Fruit fly (Drosophila melanogaster) whole organism, embryonic: Measurements from ENCODE around the gene eIF4E5.
A peak's percentile ranks its signal among the peaks of the same experiment; 100 is the strongest.

Experiments
- BEAF-32 ChIP-seq: fragments of 200-800 bp; sonication (Bioruptor generic); optimal IDR thresholded peaks from 3 replicates; lab custom pipeline; 2017; ENCODE audit warnings: missing biosample characterization, missing genetic modification characterization, mild to moderate bottlenecking, moderate library complexity, missing genetic modification reagents
- C15 ChIP-seq: fragments of 200-800 bp; sonication (Bioruptor generic); IDR thresholded peaks from 3 replicates; pipeline ENCODE4 v1.3.6; 2022; ENCODE audit warnings: missing biosample characterization, missing genetic modification characterization
- CG10543 ChIP-seq: fragments of 200-800 bp; sonication (Bioruptor generic); optimal IDR thresholded peaks from 3 replicates; lab custom pipeline; 2017; ENCODE audit warnings: missing biosample characterization, mild to moderate bottlenecking, missing genetic modification characterization, moderate library complexity
- CG11695 ChIP-seq: fragments of 200-800 bp; sonication (Bioruptor generic); IDR thresholded peaks from 3 replicates; pipeline ENCODE4 v1.3.6; 2022; ENCODE audit warnings: missing biosample characterization, missing genetic modification characterization
- CG12219 ChIP-seq: fragments of 200-800 bp; sonication (Bioruptor generic); optimal IDR thresholded peaks from 3 replicates; lab custom pipeline; 2018; ENCODE audit warnings: missing biosample characterization, mild to moderate bottlenecking, missing genetic modification characterization
- CG12391 ChIP-seq: fragments of 200-800 bp; sonication (Bioruptor generic); optimal IDR thresholded peaks from 3 replicates; lab custom pipeline; 2018; ENCODE audit warnings: missing biosample characterization, mild to moderate bottlenecking, missing genetic modification characterization, moderate library complexity
- CG12659 ChIP-seq: fragments of 200-800 bp; sonication (Bioruptor generic); optimal IDR thresholded peaks from 3 replicates; lab custom pipeline; 2017; ENCODE audit warnings: mild to moderate bottlenecking, missing biosample characterization, missing genetic modification reagents, missing genetic modification characterization
- CG12942 ChIP-seq: fragments of 200-800 bp; sonication (Bioruptor generic); optimal IDR thresholded peaks from 3 replicates; lab custom pipeline; 2016; ENCODE audit warnings: missing biosample characterization, missing genetic modification characterization
- CG13296 ChIP-seq: fragments of 200-800 bp; sonication (Bioruptor generic); optimal IDR thresholded peaks from 3 replicates; lab custom pipeline; 2018; ENCODE audit warnings: missing biosample characterization, mild to moderate bottlenecking, missing genetic modification characterization
- CG14860 ChIP-seq: fragments of 200-800 bp; sonication (Bioruptor generic); IDR thresholded peaks from 3 replicates; pipeline ENCODE4 v1.3.6; 2022; ENCODE audit warnings: missing biosample characterization, missing genetic modification characterization; ENCODE audit not compliant: partially characterized antibody
- CG15269 ChIP-seq: fragments of 200-800 bp; sonication (Bioruptor generic); optimal IDR thresholded peaks from 2 replicates; lab custom pipeline; 2018; ENCODE audit warnings: missing biosample characterization, mild to moderate bottlenecking, missing genetic modification characterization, moderate library complexity
- CG16779 ChIP-seq: fragments of 200-800 bp; sonication (Bioruptor generic); IDR thresholded peaks from 2 replicates; pipeline ENCODE4 v1.3.6; 2022; ENCODE audit warnings: missing biosample characterization, missing genetic modification characterization
- CG18476 ChIP-seq: fragments of 200-800 bp; sonication (Bioruptor generic); optimal IDR thresholded peaks from 2 replicates; lab custom pipeline; 2016; ENCODE audit warnings: missing biosample characterization, mild to moderate bottlenecking, missing genetic modification characterization
- CG30403 ChIP-seq: fragments of 200-800 bp; sonication (Bioruptor generic); optimal IDR thresholded peaks from 3 replicates; lab custom pipeline; 2016; ENCODE audit warnings: missing biosample characterization, missing genetic modification characterization
- CG31441 ChIP-seq: fragments of 200-800 bp; sonication (Bioruptor generic); IDR thresholded peaks from 2 replicates; pipeline ENCODE4 v1.3.6; 2022; ENCODE audit warnings: missing biosample characterization, missing genetic modification characterization
- CG3281 ChIP-seq: fragments of 200-800 bp; sonication (Bioruptor generic); optimal IDR thresholded peaks from 3 replicates; lab custom pipeline; 2017; ENCODE audit warnings: missing biosample characterization, mild to moderate bottlenecking, missing genetic modification characterization
- CG34376 ChIP-seq: fragments of 200-800 bp; sonication (Bioruptor generic); optimal IDR thresholded peaks from 2 replicates; lab custom pipeline; 2018; ENCODE audit warnings: missing biosample characterization, mild to moderate bottlenecking, missing genetic modification characterization
- CG4707 ChIP-seq: fragments of 200-800 bp; sonication (Bioruptor generic); optimal IDR thresholded peaks from 2 replicates; lab custom pipeline; 2018; ENCODE audit warnings: missing biosample characterization, mild to moderate bottlenecking, missing genetic modification characterization, moderate library complexity
- CG6683 ChIP-seq: fragments of 200-800 bp; sonication (Bioruptor generic); optimal IDR thresholded peaks from 2 replicates; lab custom pipeline; 2017; ENCODE audit warnings: missing biosample characterization, mild to moderate bottlenecking, missing genetic modification characterization, missing genetic modification reagents
- CG6854 ChIP-seq: fragments of 200-800 bp; sonication (Bioruptor generic); optimal IDR thresholded peaks from 3 replicates; lab custom pipeline; 2017; ENCODE audit warnings: missing biosample characterization, mild to moderate bottlenecking, missing genetic modification characterization
- CG7745 ChIP-seq: fragments of 200-800 bp; sonication (Bioruptor generic); optimal IDR thresholded peaks from 2 replicates; lab custom pipeline; 2018; ENCODE audit warnings: missing biosample characterization, mild to moderate bottlenecking, missing genetic modification characterization, moderate library complexity
- CG8359 ChIP-seq: fragments of 200-800 bp; sonication (Bioruptor generic); optimal IDR thresholded peaks from 2 replicates; lab custom pipeline; 2017; ENCODE audit warnings: missing biosample characterization, mild to moderate bottlenecking, missing genetic modification characterization, borderline replicate concordance
- CG8924 ChIP-seq: fragments of 200-800 bp; optimal IDR thresholded peaks from 3 replicates; lab custom pipeline; 2019; ENCODE audit warnings: missing biosample characterization, mild to moderate bottlenecking, missing genetic modification characterization, moderate library complexity
- CG8944 ChIP-seq: fragments of 200-800 bp; sonication (Bioruptor generic); optimal IDR thresholded peaks from 3 replicates; lab custom pipeline; 2016; ENCODE audit warnings: missing biosample characterization, missing genetic modification characterization
- CG9609 ChIP-seq: fragments of 200-800 bp; sonication (Bioruptor generic); optimal IDR thresholded peaks from 3 replicates; lab custom pipeline; 2016; ENCODE audit warnings: missing biosample characterization, missing genetic modification characterization
- CG9727 ChIP-seq: fragments of 200-800 bp; sonication (Bioruptor generic); optimal IDR thresholded peaks from 3 replicates; lab custom pipeline; 2017; ENCODE audit warnings: missing biosample characterization, mild to moderate bottlenecking, missing genetic modification characterization
- CG9932 ChIP-seq: fragments of 200-800 bp; sonication (Bioruptor generic); IDR thresholded peaks from 2 replicates; pipeline ENCODE4 v1.3.6; 2022; ENCODE audit warnings: missing biosample characterization, missing genetic modification characterization
- CHES-1-like ChIP-seq: fragments of 200-800 bp; sonication (Bioruptor generic); optimal IDR thresholded peaks from 2 replicates; lab custom pipeline; 2016; ENCODE audit warnings: missing biosample characterization, missing genetic modification characterization
- CTCF ChIP-seq: fragments of 200-800 bp; sonication (Bioruptor generic); optimal IDR thresholded peaks from 2 replicates; lab custom pipeline; 2017; ENCODE audit warnings: missing biosample characterization, mild to moderate bottlenecking, missing genetic modification characterization, moderate library complexity
- Fer2 ChIP-seq: fragments of 200-800 bp; sonication (Bioruptor generic); optimal IDR thresholded peaks from 2 replicates; lab custom pipeline; 2018; ENCODE audit warnings: missing biosample characterization, mild to moderate bottlenecking, missing genetic modification characterization, moderate library complexity
- Hey ChIP-seq: fragments of 200-800 bp; sonication (Bioruptor generic); optimal IDR thresholded peaks from 3 replicates; lab custom pipeline; 2018; ENCODE audit warnings: missing biosample characterization, mild to moderate bottlenecking, missing genetic modification characterization
- Hmr ChIP-seq: fragments of 200-800 bp; sonication (Bioruptor generic); optimal IDR thresholded peaks from 3 replicates; lab custom pipeline; 2017; ENCODE audit warnings: mild to moderate bottlenecking, missing biosample characterization, missing genetic modification reagents, missing genetic modification characterization
- Nf-YC ChIP-seq: fragments of 200-800 bp; optimal IDR thresholded peaks from 3 replicates; lab custom pipeline; 2019; ENCODE audit warnings: missing biosample characterization, mild to moderate bottlenecking, missing genetic modification characterization, moderate library complexity
- Stat92E ChIP-seq, 3 experiments: fragments of >200 bp in 2 of 3; fragments of 200-800 bp in 1 of 3; sonication (Bioruptor generic) in 1 of 3; optimal IDR thresholded peaks; 2 replicates each; lab custom pipeline; 2017 to 2019; ENCODE audit warnings: missing biosample characterization in 3 of 3, missing genetic modification characterization in 3 of 3, mild to moderate bottlenecking in 1 of 3, moderate library complexity in 1 of 3
- cwo ChIP-seq: fragments of 200-800 bp; sonication (Bioruptor generic); optimal IDR thresholded peaks from 3 replicates; lab custom pipeline; 2017; ENCODE audit warnings: missing biosample characterization, missing genetic modification characterization, mild to moderate bottlenecking, moderate library complexity, missing genetic modification reagents
- eyg ChIP-seq: fragments of 200-800 bp; sonication (Bioruptor generic); optimal IDR thresholded peaks from 3 replicates; lab custom pipeline; 2016; ENCODE audit warnings: missing biosample characterization, missing genetic modification characterization
- gem ChIP-seq: fragments of 200-800 bp; sonication (Bioruptor generic); optimal IDR thresholded peaks from 2 replicates; lab custom pipeline; 2019; ENCODE audit warnings: missing biosample characterization, mild to moderate bottlenecking, missing genetic modification characterization, moderate library complexity
- her ChIP-seq: fragments of 200-800 bp; sonication (Bioruptor generic); optimal IDR thresholded peaks from 2 replicates; lab custom pipeline; 2016; ENCODE audit warnings: missing biosample characterization, missing genetic modification characterization
- inv ChIP-seq: fragments of 200-800 bp; sonication (Bioruptor generic); IDR thresholded peaks from 2 replicates; pipeline ENCODE4 v1.3.6; 2022; ENCODE audit warnings: missing biosample characterization, missing genetic modification characterization; ENCODE audit not compliant: partially characterized antibody
- otp ChIP-seq: fragments of 200-800 bp; sonication (Bioruptor generic); IDR thresholded peaks from 3 replicates; pipeline ENCODE4, ENCODE4 v1.3.6; 2022; ENCODE audit warnings: missing biosample characterization, missing genetic modification characterization
- pan ChIP-seq, 4 experiments: fragments of >200 bp in 3 of 4; fragments of 200-800 bp in 1 of 4; sonication (Bioruptor generic) in 1 of 4; optimal IDR thresholded peaks in 3 of 4; IDR thresholded peaks in 1 of 4; 2 replicates each; pipeline versions ENCODE4 v1.3.6 to Lab custom; 2017 to 2022; ENCODE audit warnings: missing biosample characterization in 2 of 4, missing genetic modification characterization in 2 of 4, mixed read lengths in 1 of 4
- pros ChIP-seq: fragments of 200-800 bp; sonication (Bioruptor generic); optimal IDR thresholded peaks from 3 replicates; lab custom pipeline; 2019; ENCODE audit warnings: missing biosample characterization, mild to moderate bottlenecking, missing genetic modification characterization, moderate library complexity
- row ChIP-seq: fragments of 200-800 bp; sonication (Bioruptor generic); IDR thresholded peaks from 3 replicates; pipeline ENCODE4 v1.3.6; 2022; ENCODE audit warnings: missing biosample characterization, missing genetic modification characterization
- sr ChIP-seq: fragments of 200-800 bp; sonication (Bioruptor generic); IDR thresholded peaks from 3 replicates; pipeline ENCODE4 v1.3.6; 2022; ENCODE audit warnings: missing biosample characterization, missing genetic modification characterization
- unc-4 ChIP-seq: fragments of 200-800 bp; sonication (Bioruptor generic); IDR thresholded peaks from 2 replicates; pipeline ENCODE4 v1.3.6; 2022; ENCODE audit warnings: missing biosample characterization, missing genetic modification characterization; ENCODE audit not compliant: partially characterized antibody
- unpg ChIP-seq: fragments of 200-800 bp; sonication (Bioruptor generic); optimal IDR thresholded peaks from 3 replicates; lab custom pipeline; 2018; ENCODE audit warnings: missing biosample characterization, mild to moderate bottlenecking, missing genetic modification characterization, moderate library complexity
- vvl ChIP-seq: fragments of 200-800 bp; sonication (Bioruptor generic); IDR thresholded peaks from 2 replicates; pipeline ENCODE4 v1.3.6; 2022; ENCODE audit warnings: missing biosample characterization, missing genetic modification characterization

Gene eIF4E5

dm6 chr3L:7867036-7867787 is 27.5 kb upstream of the eIF4E5 start, which contains the start of gene Pdp1 (continued):
- TF ChIP-seq pros (GFP tag; lab: Kevin White, UChicago): peak; percentile 65
- TF ChIP-seq Hmr (GFP tag; lab: Kevin White, UChicago): peak; percentile 4
- TF ChIP-seq C15 (GFP tag; lab: Robert Waterston, UW): no peak
- TF ChIP-seq CHES-1-like: no peak
- peak; percentile 49; the same call in 1 of the 3 replicates for TF ChIP-seq otp (GFP tag; lab: Robert Waterston, UW)
- TF ChIP-seq Nf-YC: peak; percentile 23
- TF ChIP-seq CG6683: no peak
- TF ChIP-seq CG8944: no peak
- peak; percentile 47 for TF ChIP-seq CG15269
- peak; percentile 46 for TF ChIP-seq gem
- no peak for TF ChIP-seq CG7745
- TF ChIP-seq Fer2: no peak
- peak; percentile 53; the same call in 2 of the 3 replicates for TF ChIP-seq sr (GFP tag; lab: Robert Waterston, UW)
- peak; percentile 13 for TF ChIP-seq CG12219 (GFP tag; lab: Kevin White, UChicago)
- no peak for TF ChIP-seq CG14860
- TF ChIP-seq inv (GFP tag; lab: Robert Waterston, UW): peak; percentile 25
- TF ChIP-seq BEAF-32 (GFP tag; lab: Kevin White, UChicago): peak; percentile 43
- peak; percentile 76 for TF ChIP-seq CG9727 (GFP tag; lab: Kevin White, UChicago)
- no peak for TF ChIP-seq CG12942 (GFP tag; lab: Kevin White, UChicago)
- peak; percentile 98 for TF ChIP-seq Hey (tag; lab: Kevin White, UChicago)
- no peak for TF ChIP-seq pan (optimal IDR thresholded peaks at IDR 0.05; lab: Kevin White, UChicago)
- peak in 1 of 2 experiments; percentile 23 for TF ChIP-seq pan (GFP tag; optimal IDR thresholded peaks at IDR 0.05 in 1 of 2, IDR thresholded peaks at IDR 0.05 in 1 of 2)
- peak; percentile 8 for TF ChIP-seq CG13296 (GFP tag; lab: Kevin White, UChicago)
- TF ChIP-seq Stat92E (GFP tag; optimal IDR thresholded peaks at IDR 0.05; lab: Kevin White, UChicago): no peak

dm6 chr3L:7868581-7869236 is 26.0 kb upstream of the eIF4E5 start, which contains the start of gene CG32365:
TSS of gene CG32365 (plus strand) at chr3L:7869042.
- TF ChIP-seq cwo (GFP tag; lab: Kevin White, UChicago): no peak
- TF ChIP-seq CG8359 (GFP tag; lab: Kevin White, UChicago): peak; percentile 37
- peak; percentile 5 for TF ChIP-seq CG6854 (GFP tag; lab: Kevin White, UChicago)
- no peak for TF ChIP-seq eyg
- TF ChIP-seq CTCF (GFP tag; lab: Kevin White, UChicago): peak; percentile 74
- TF ChIP-seq CG12391 (tag; lab: Kevin White, UChicago): peak; percentile 3
- TF ChIP-seq CG9932 (GFP tag; lab: Robert Waterston, UW): peak; percentile 17; the same call in 1 of the 2 replicates
- TF ChIP-seq CG16779 (GFP tag; lab: Robert Waterston, UW): no peak
- TF ChIP-seq CG34376 (GFP tag; lab: Kevin White, UChicago): peak; percentile 55
- TF ChIP-seq CG4707 (GFP tag; lab: Kevin White, UChicago): peak; percentile 1
- TF ChIP-seq row (GFP tag; lab: Robert Waterston, UW): peak; percentile 30; the same call in 1 of the 3 replicates
- no peak for TF ChIP-seq CG8924
- no peak for TF ChIP-seq CG18476 (GFP tag; lab: Kevin White, UChicago)
- peak; percentile 55 for TF ChIP-seq her
- TF ChIP-seq CG10543 (GFP tag; lab: Kevin White, UChicago): peak; percentile 18
- peak; percentile 14; the same call in 1 of the 2 replicates for TF ChIP-seq CG31441 (GFP tag; lab: Robert Waterston, UW)
- no peak for TF ChIP-seq CG9609 (GFP tag; lab: Kevin White, UChicago)
- peak; percentile 6; the same call in 1 of the 3 replicates for TF ChIP-seq CG11695 (GFP tag; lab: Robert Waterston, UW)
- no peak for TF ChIP-seq vvl
- no peak; the same call in 2 of the 3 replicates for TF ChIP-seq otp (GFP tag; lab: Robert Waterston, UW)
- TF ChIP-seq unc-4 (GFP tag; lab: Robert Waterston, UW): no peak
- TF ChIP-seq unpg (GFP tag; lab: Kevin White, UChicago): peak; percentile 35
- peak; percentile 23 for TF ChIP-seq CG3281 (GFP tag; lab: Kevin White, UChicago)
- TF ChIP-seq CG12659: peak; percentile 46
- no peak for TF ChIP-seq CG30403 (GFP tag; lab: Kevin White, UChicago)
